Worm (Caenorhabditis elegans) whole organism, L4 larva: ENCODE measurements around the gene F46H5.11.

ENCODE experiments used
- D1046.2 ChIP-seq: fragments of 200-800 bp; sonication (Bioruptor generic); IDR thresholded peaks from 2 replicates; pipeline ENCODE4 v1.3.6; 2022; ENCODE audit warnings: missing genetic modification characterization, missing compliant biosample characterization
- T20F7.1 ChIP-seq: fragments of 200-800 bp; sonication (Bioruptor generic); optimal IDR thresholded peaks from 2 replicates; lab custom pipeline; 2018; ENCODE audit warnings: mild to moderate bottlenecking, missing genetic modification characterization, missing compliant biosample characterization
- Y105C5A.15 ChIP-seq: fragments of 200-800 bp; sonication (Bioruptor generic); IDR thresholded peaks from 2 replicates; pipeline ENCODE4 v1.3.6; 2022; ENCODE audit warnings: missing genetic modification characterization, missing compliant biosample characterization
- ZK546.5 ChIP-seq, 2 experiments: sonication (generic microtip); optimal IDR thresholded peaks; 2 replicates each; lab custom pipeline; 2017; ENCODE audit warnings: missing biosample characterization in 2 of 2, missing genetic modification characterization in 2 of 2
- aha-1 ChIP-seq: fragments of 150-350 bp; peaks from one replicate; lab custom pipeline; 2014; ENCODE audit warnings: missing biosample characterization, missing genetic modification characterization
- aly-2 ChIP-seq: sonication (generic microtip); optimal IDR thresholded peaks from 2 replicates; lab custom pipeline; 2018; ENCODE audit warnings: missing biosample characterization, missing genetic modification characterization
- ama-1 ChIP-seq: fragments of 150-350 bp; optimal IDR thresholded peaks from 2 replicates; lab custom pipeline; 2014; ENCODE audit warnings: inconsistent platforms, mixed read lengths
- ceh-20 ChIP-seq: fragments of 200-800 bp; sonication (Bioruptor generic); IDR thresholded peaks from 2 replicates; pipeline ENCODE4 v1.3.6; 2022; ENCODE audit warnings: missing genetic modification reagents, missing genetic modification characterization, missing compliant biosample characterization
- ceh-28 ChIP-seq: fragments of 150-350 bp; optimal IDR thresholded peaks from 2 replicates; lab custom pipeline; 2014; ENCODE audit warnings: missing biosample characterization, missing genetic modification reagents, missing genetic modification characterization
- ces-1 ChIP-seq: fragments of 150-350 bp; sonication (generic microtip); optimal IDR thresholded peaks from 4 replicates; lab custom pipeline; 2014; ENCODE audit warnings: missing biosample characterization, missing genetic modification reagents, missing genetic modification characterization
- daf-16 ChIP-seq, 3 experiments: sonication (generic microtip); optimal IDR thresholded peaks; 2 replicates each; lab custom pipeline; 2016 to 2017; ENCODE audit warnings: missing genetic modification characterization in 3 of 3, missing genetic modification reagents in 3 of 3, mild to moderate bottlenecking in 2 of 3, missing compliant biosample characterization in 2 of 3, missing biosample characterization in 1 of 3, moderate library complexity in 1 of 3
- dmd-6 ChIP-seq: fragments of 200-800 bp; sonication (Bioruptor generic); IDR thresholded peaks from 2 replicates; pipeline ENCODE4 v1.3.6; 2022; ENCODE audit warnings: missing genetic modification reagents, missing genetic modification characterization, missing compliant biosample characterization
- dmd-8 ChIP-seq: fragments of 200-800 bp; sonication (Bioruptor generic); IDR thresholded peaks from 2 replicates; pipeline ENCODE4 v1.3.6; 2022; ENCODE audit warnings: missing genetic modification characterization, missing compliant biosample characterization
- dmd-9 ChIP-seq: fragments of 200-800 bp; sonication (Bioruptor generic); IDR thresholded peaks from 2 replicates; pipeline ENCODE4 v1.3.6; 2022; ENCODE audit warnings: missing genetic modification reagents, missing genetic modification characterization, missing compliant biosample characterization
- dve-1 ChIP-seq: sonication (generic microtip); optimal IDR thresholded peaks from 2 replicates; lab custom pipeline; 2017; ENCODE audit warnings: antibody characterized with exemption, mild to moderate bottlenecking, missing genetic modification characterization, missing compliant biosample characterization; ENCODE audit not compliant: insufficient read depth
- egl-27 ChIP-seq: sonication (generic microtip); optimal IDR thresholded peaks from 3 replicates; lab custom pipeline; 2017; ENCODE audit warnings: missing biosample characterization, missing genetic modification reagents, missing genetic modification characterization
- egl-43 ChIP-seq: fragments of 200-800 bp; sonication (Bioruptor generic); IDR thresholded peaks from 2 replicates; pipeline ENCODE4 v1.3.6; 2022; ENCODE audit warnings: missing genetic modification reagents, missing genetic modification characterization, missing compliant biosample characterization
- fos-1 ChIP-seq: fragments of 150-350 bp; optimal IDR thresholded peaks from 2 replicates; lab custom pipeline; 2014; ENCODE audit warnings: missing biosample characterization, missing genetic modification characterization
- hif-1 ChIP-seq, 2 experiments: sonication (generic microtip); optimal IDR thresholded peaks; 2 replicates each; lab custom pipeline; 2016 to 2017; ENCODE audit warnings: missing compliant biosample characterization in 2 of 2, missing genetic modification characterization in 2 of 2, missing genetic modification reagents in 2 of 2, missing genotype in 2 of 2, mild to moderate bottlenecking in 1 of 2
- hlh-30 ChIP-seq: sonication (generic microtip); optimal IDR thresholded peaks from 2 replicates; lab custom pipeline; 2017; ENCODE audit warnings: antibody characterized with exemption, mild to moderate bottlenecking, missing genetic modification characterization, missing compliant biosample characterization; ENCODE audit not compliant: insufficient read depth
- lin-1 ChIP-seq: fragments of 200-800 bp; sonication (Bioruptor generic); IDR thresholded peaks from 2 replicates; pipeline ENCODE4 v1.3.6; 2022; ENCODE audit warnings: missing genetic modification reagents, missing genetic modification characterization, missing compliant biosample characterization
- lin-38 ChIP-seq: fragments of 200-800 bp; sonication (Bioruptor generic); IDR thresholded peaks from 2 replicates; pipeline ENCODE4 v1.3.6; 2022; ENCODE audit warnings: missing genetic modification reagents, missing genetic modification characterization, missing compliant biosample characterization
- lin-39 ChIP-seq: fragments of 150-350 bp; optimal IDR thresholded peaks from 2 replicates; lab custom pipeline; 2014; ENCODE audit warnings: missing biosample characterization, missing genetic modification reagents, missing genetic modification characterization
- lir-3 ChIP-seq: sonication (generic microtip); optimal IDR thresholded peaks from 2 replicates; lab custom pipeline; 2016; ENCODE audit warnings: mild to moderate bottlenecking, missing genetic modification characterization, missing compliant biosample characterization
- lsy-2 ChIP-seq, 2 experiments: fragments of 150-350 bp in 1 of 2; sonication (generic microtip) in 1 of 2; optimal IDR thresholded peaks; 2 replicates each; lab custom pipeline; 2014 to 2017; ENCODE audit warnings: missing biosample characterization in 2 of 2, missing genetic modification characterization in 2 of 2
- madf-5 ChIP-seq, 2 experiments: fragments of 200-800 bp; sonication (Bioruptor generic); IDR thresholded peaks; 2 replicates each; pipeline ENCODE4 v1.3.6; 2022; ENCODE audit warnings: missing compliant biosample characterization in 2 of 2, missing genetic modification characterization in 2 of 2
- mdl-1 ChIP-seq, 2 experiments: fragments of 150-350 bp in 1 of 2; sonication (generic microtip) in 1 of 2; optimal IDR thresholded peaks; 2 replicates each; lab custom pipeline; 2014 to 2017; ENCODE audit warnings: missing biosample characterization in 2 of 2, missing genetic modification characterization in 2 of 2
- mdt-29 ChIP-seq: fragments of 200-800 bp; sonication (Bioruptor generic); IDR thresholded peaks from 2 replicates; pipeline ENCODE4 v1.3.6; 2022; ENCODE audit warnings: missing genetic modification reagents, missing genetic modification characterization, missing compliant biosample characterization
- mep-1 ChIP-seq: fragments of 150-350 bp; sonication (generic microtip); optimal IDR thresholded peaks from 3 replicates; lab custom pipeline; 2014; ENCODE audit warnings: missing biosample characterization, missing genetic modification characterization
- mes-2 ChIP-seq: sonication (generic microtip); optimal IDR thresholded peaks from 2 replicates; lab custom pipeline; 2016; ENCODE audit warnings: missing genotype, mild to moderate bottlenecking, missing genetic modification characterization, missing compliant biosample characterization; ENCODE audit not compliant: poor library complexity, severe bottlenecking
- mxl-2 ChIP-seq: fragments of 200-800 bp; sonication (Bioruptor generic); conservative IDR thresholded peaks from 2 replicates; pipeline ENCODE4 v1.3.6; 2022; ENCODE audit warnings: missing genetic modification reagents, missing genetic modification characterization, missing compliant biosample characterization
- mxl-3 ChIP-seq: fragments of 200-800 bp; sonication (Bioruptor generic); optimal IDR thresholded peaks from 2 replicates; lab custom pipeline; 2018; ENCODE audit warnings: mild to moderate bottlenecking, missing genetic modification characterization, missing compliant biosample characterization
- nhr-25 ChIP-seq: sonication (generic microtip); optimal IDR thresholded peaks from 2 replicates; lab custom pipeline; 2017; ENCODE audit warnings: missing genetic modification characterization, mild to moderate bottlenecking, missing compliant biosample characterization, antibody characterized with exemption, moderate library complexity, borderline replicate concordance; ENCODE audit not compliant: insufficient read depth
- nhr-28 ChIP-seq: fragments of 150-350 bp; optimal IDR thresholded peaks from 2 replicates; lab custom pipeline; 2014; ENCODE audit warnings: missing biosample characterization, missing genetic modification characterization
- nhr-48 ChIP-seq: sonication (generic microtip); optimal IDR thresholded peaks from 2 replicates; lab custom pipeline; 2016; ENCODE audit warnings: mild to moderate bottlenecking, missing genetic modification characterization, missing compliant biosample characterization
- nhr-76 ChIP-seq: fragments of 150-350 bp; optimal IDR thresholded peaks from 2 replicates; lab custom pipeline; 2014; ENCODE audit warnings: missing biosample characterization, missing genetic modification characterization
- php-3 ChIP-seq: fragments of 200-800 bp; sonication (Bioruptor generic); IDR thresholded peaks from 2 replicates; pipeline ENCODE4 v1.3.6; 2022; ENCODE audit warnings: missing genetic modification reagents, missing genetic modification characterization, missing compliant biosample characterization
- sdz-12 ChIP-seq: fragments of 200-800 bp; sonication (Bioruptor generic); optimal IDR thresholded peaks from 2 replicates; lab custom pipeline; 2018; ENCODE audit warnings: mild to moderate bottlenecking, missing genetic modification characterization, missing compliant biosample characterization
- set-16 ChIP-seq: fragments of 200-800 bp; sonication (Bioruptor generic); IDR thresholded peaks from 2 replicates; pipeline ENCODE4 v1.3.6; 2022; ENCODE audit warnings: missing genetic modification reagents, missing genetic modification characterization, missing compliant biosample characterization
- snpc-1.2 ChIP-seq: fragments of 200-800 bp; sonication (Bioruptor generic); IDR thresholded peaks from 2 replicates; pipeline ENCODE4 v1.3.6; 2022; ENCODE audit warnings: missing genetic modification reagents, missing genetic modification characterization, missing compliant biosample characterization
- spr-1 ChIP-seq: sonication (generic microtip); optimal IDR thresholded peaks from 2 replicates; lab custom pipeline; 2016; ENCODE audit warnings: mild to moderate bottlenecking, missing genetic modification characterization, missing compliant biosample characterization
- tag-97 ChIP-seq: fragments of 200-800 bp; sonication (Bioruptor generic); IDR thresholded peaks from 2 replicates; pipeline ENCODE4 v1.3.6; 2022; ENCODE audit warnings: missing genetic modification characterization, missing compliant biosample characterization
- unc-39 ChIP-seq: sonication (generic microtip); optimal IDR thresholded peaks from 2 replicates; lab custom pipeline; 2017; ENCODE audit warnings: missing biosample characterization, missing genetic modification characterization
- unc-62 ChIP-seq, 3 experiments: fragments of 150-350 bp in 1 of 3; sonication (generic microtip); optimal IDR thresholded peaks in 2 of 3; peaks in 1 of 3; 1 replicate in 1 of 3; 2 replicates in 2 of 3; lab custom pipeline; 2014 to 2017; ENCODE audit warnings: missing biosample characterization in 3 of 3, missing genetic modification characterization in 3 of 3, missing genetic modification reagents in 3 of 3, missing genotype in 1 of 3
- zag-1 ChIP-seq: fragments of 150-350 bp; optimal IDR thresholded peaks from 2 replicates; lab custom pipeline; 2014; ENCODE audit warnings: missing biosample characterization, missing genetic modification characterization
- zfp-3 ChIP-seq: fragments of 200-800 bp; sonication (Bioruptor generic); conservative IDR thresholded peaks from 2 replicates; pipeline ENCODE4 v1.3.6; 2022; ENCODE audit warnings: missing genetic modification reagents, missing genetic modification characterization, missing compliant biosample characterization
- zip-2 ChIP-seq: fragments of 150-350 bp; optimal IDR thresholded peaks from 2 replicates; lab custom pipeline; 2014; ENCODE audit warnings: missing biosample characterization, missing genetic modification characterization
- ztf-11 ChIP-seq: fragments of 150-350 bp; optimal IDR thresholded peaks from 2 replicates; lab custom pipeline; 2014; ENCODE audit warnings: missing biosample characterization, missing genetic modification characterization

The F46H5.11 gene

ce11 chrX:7232158-7232822, 39.6 kb downstream of the F46H5.11 start (continued):
- TF ChIP-seq ZK546.5 (tag; optimal IDR thresholded peaks at IDR 0.05; lab: Kevin White, UChicago) (no peak), nhr-76 (tag; lab: Kevin White, UChicago) (no peak), hlh-30 (tag; lab: Kevin White, UChicago) (no peak), aly-2 (no peak), mep-1 (tag; lab: Kevin White, UChicago) (peak; percentile 39), mes-2 (tag; lab: Kevin White, UChicago) (peak; percentile 7), ztf-11 (tag; lab: Kevin White, UChicago) (no peak), madf-5 (GFP tag; IDR thresholded peaks at IDR 0.05; lab: Robert Waterston, UW) (0 out of 4 replicates have a peak, but pooled peaks of 1 of the 2 experiments have one; percentile 26), mdt-29 (GFP tag; lab: Robert Waterston, UW) (no peak), nhr-25 (no peak), lin-38 (no peak), zag-1 (no peak), dmd-6 (GFP tag; lab: Robert Waterston, UW) (peak; percentile 35), fos-1 (tag; lab: Kevin White, UChicago) (no peak), sdz-12 (GFP tag; lab: Kevin White, UChicago) (no peak), lir-3 (tag; lab: Kevin White, UChicago) (no peak), ceh-28 (tag; lab: Kevin White, UChicago) (no peak), spr-1 (tag; lab: Kevin White, UChicago) (no peak), ces-1 (no peak), T20F7.1 (GFP tag; lab: Kevin White, UChicago) (no peak), mdl-1 (tag; optimal IDR thresholded peaks at IDR 0.05; lab: Kevin White, UChicago) (peak in 1 of 2 experiments; percentile 37), D1046.2 (GFP tag; lab: Robert Waterston, UW) (no peak), ceh-20 (no peak), lsy-2 (tag; optimal IDR thresholded peaks at IDR 0.05; lab: Kevin White, UChicago) (peak in 1 of 2 experiments; percentile 62), egl-27 (tag; lab: Kevin White, UChicago) (no peak), aha-1 (peak; percentile 91), egl-43 (GFP tag; lab: Robert Waterston, UW) (0 out of 2 replicates have a peak, but pooled peaks have one; percentile 13), hif-1 (tag; optimal IDR thresholded peaks at IDR 0.05; lab: Kevin White, UChicago) (peak in 1 of 2 experiments; percentile 1), unc-62 (GFP tag; optimal IDR thresholded peaks at IDR 0.05 in 1 of 2; lab: Kevin White, UChicago) (no peak), unc-62 (tag; optimal IDR thresholded peaks at IDR 0.05; lab: Kevin White, UChicago) (no peak), zfp-3 (no peak), dmd-9 (GFP tag; lab: Robert Waterston, UW) (0 out of 2 replicates have a peak, but pooled peaks have one; percentile 22), daf-16 (GFP tag; optimal IDR thresholded peaks at IDR 0.05; lab: Kevin White, UChicago) (peak in 1 of 2 experiments; percentile 16), daf-16 (tag; optimal IDR thresholded peaks at IDR 0.05; lab: Kevin White, UChicago) (peak; percentile 68), tag-97 (GFP tag; lab: Robert Waterston, UW) (no peak), mxl-3 (GFP tag; lab: Kevin White, UChicago) (peak; percentile 40), zip-2 (tag; lab: Kevin White, UChicago) (no peak), ama-1 (lab: Kevin White, UChicago) (peak; percentile 96), dve-1 (tag; lab: Kevin White, UChicago) (peak; percentile 67), mxl-2 (no peak), php-3 (0 out of 2 replicates have a peak, but pooled peaks have one; percentile 7), dmd-8 (GFP tag; lab: Robert Waterston, UW) (no peak), set-16 (GFP tag; lab: Robert Waterston, UW) (peak; percentile 35), lin-39 (tag; lab: Kevin White, UChicago) (no peak), nhr-48 (no peak), nhr-28 (tag; lab: Kevin White, UChicago) (peak; percentile 23), unc-39 (tag; lab: Kevin White, UChicago) (no peak), Y105C5A.15 (no peak), lin-1 (peak; percentile 58; the same call in 1 of the 2 replicates), snpc-1.2 (GFP tag; lab: Robert Waterston, UW) (no peak)
